Worm (Caenorhabditis elegans): ENCODE measurements around the gene nspe-1.

The nspe-1 gene

DNA sequence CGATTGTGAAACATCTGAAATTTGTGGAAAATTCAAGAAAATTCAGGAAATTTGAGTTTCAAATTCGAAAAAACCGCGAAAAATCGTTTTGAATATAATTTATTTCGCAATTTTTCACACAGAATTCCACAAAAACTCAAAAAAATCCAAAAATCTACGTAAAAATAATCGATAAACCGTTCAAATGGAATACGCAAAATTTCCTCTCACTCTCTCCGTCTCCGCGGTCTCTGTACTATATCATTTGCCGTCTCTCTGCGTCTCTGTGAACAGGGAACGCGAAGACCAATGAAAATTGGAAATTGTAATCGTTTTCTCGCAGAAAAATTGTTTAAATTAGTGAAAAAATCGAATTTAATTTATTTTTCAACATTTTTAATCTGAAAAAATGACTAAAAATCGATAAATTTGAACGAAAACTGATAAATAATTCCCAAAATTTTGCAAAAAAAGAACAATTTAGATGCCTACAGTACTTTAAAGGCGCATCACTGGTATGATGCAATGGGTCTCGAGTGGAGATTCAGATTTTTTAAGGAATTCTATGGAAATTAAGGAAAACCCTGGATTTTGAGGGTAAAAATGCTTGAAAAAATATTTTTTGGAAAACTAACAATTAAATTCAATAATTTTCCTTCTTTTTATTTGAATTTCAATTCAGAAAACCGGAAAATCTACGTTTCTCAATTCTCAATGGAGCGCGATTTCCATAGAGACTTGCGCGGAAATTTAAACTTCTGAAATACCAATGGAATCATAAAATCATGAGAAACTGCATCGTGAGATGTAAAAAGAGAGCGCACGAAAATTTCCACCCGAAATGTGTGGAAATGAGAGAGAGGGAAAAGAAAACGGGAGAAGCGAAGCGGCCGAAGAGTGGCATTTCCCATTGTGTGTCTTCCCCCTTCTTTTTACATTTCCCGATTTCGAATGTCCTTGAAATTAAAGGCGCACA lies 16.7 kb downstream of the nspe-1 start, which contains the start of the genes ceh-100 and lips-15 (continued):
- no peak for TF ChIP-seq hmg-20 (GFP tag; IDR thresholded peaks at IDR 0.05)
- no peak for TF ChIP-seq akir-1 (GFP tag; optimal IDR thresholded peaks at IDR 0.05)
- no peak for TF ChIP-seq B0019.2 (GFP tag; conservative IDR thresholded peaks at IDR 0.05)
- no peak for TF ChIP-seq T07F8.4 (tag; optimal IDR thresholded peaks at IDR 0.05)

DNA sequence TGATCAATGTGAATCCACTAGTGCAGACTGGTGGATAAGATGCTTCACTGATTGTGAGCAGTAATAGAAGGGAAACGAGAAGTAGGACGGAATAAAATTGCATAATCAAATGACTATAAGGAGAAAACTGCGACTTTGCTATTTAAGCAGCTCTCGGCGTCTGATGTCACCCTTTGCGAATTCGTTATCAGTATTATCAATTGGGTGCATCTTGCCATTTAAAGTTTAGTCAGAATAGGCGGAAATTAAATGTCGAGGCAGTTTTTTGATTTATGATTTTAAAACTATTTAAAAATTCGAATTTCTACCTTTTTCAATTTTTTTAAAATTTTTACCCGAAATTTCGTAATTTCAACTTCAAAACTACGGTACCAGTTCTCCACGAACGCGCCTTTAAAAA lies 39.7 kb downstream of the nspe-1 start, which contains the start of gene clec-4:
Gene clec-4 (minus strand): TSS at position 162 of the 400 bp plus-strand sequence.
- TF ChIP-seq nhr-80 (tag; optimal IDR thresholded peaks at IDR 0.05) (peak; percentile 45), B0035.1 (tag; optimal IDR thresholded peaks at IDR 0.05) (no peak)

DNA sequence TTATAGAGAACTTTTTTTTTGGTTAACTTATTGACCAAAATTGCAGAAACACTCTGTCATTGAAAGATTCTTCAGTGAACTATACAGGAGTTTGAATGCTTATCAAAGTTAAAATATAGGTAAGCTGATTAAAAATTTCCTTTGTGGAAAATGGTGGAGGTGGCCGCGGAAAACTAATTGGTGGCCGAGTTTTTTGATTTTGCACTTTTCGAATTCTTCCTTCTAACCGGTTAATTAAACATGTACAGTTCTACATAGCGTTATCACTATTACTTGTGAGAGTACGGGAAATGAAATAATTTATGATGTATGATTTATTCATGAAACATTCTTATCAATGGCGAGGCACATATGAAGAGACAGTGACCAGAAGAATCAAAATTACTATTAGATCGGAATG lies 42.9 kb downstream of the nspe-1 start, which contains the start of gene clec-8:
Gene clec-8 (minus strand): TSS at position 308 of the 400 bp plus-strand sequence.
- TF ChIP-seq dpl-1 (GFP tag; optimal IDR thresholded peaks at IDR 0.05), result no peak
- no peak for TF ChIP-seq egrh-3 (GFP tag; IDR thresholded peaks at IDR 0.05)
- no peak for TF ChIP-seq xnd-1 (tag; optimal IDR thresholded peaks at IDR 0.05)
- no peak for TF ChIP-seq K12H6.12 (tag; optimal IDR thresholded peaks at IDR 0.05)
- no peak for TF ChIP-seq atf-7 (tag; optimal IDR thresholded peaks at IDR 0.05)
- 0 out of 2 replicates have a peak, but pooled peaks have one; percentile 12 for TF ChIP-seq dox-1 (GFP tag; IDR thresholded peaks at IDR 0.05)
- peak; percentile 85 for TF ChIP-seq nhr-80 (tag; optimal IDR thresholded peaks at IDR 0.05)
- no peak for TF ChIP-seq ekl-4 (GFP tag; IDR thresholded peaks at IDR 0.05)
- no peak for TF ChIP-seq lsy-27 (tag; optimal IDR thresholded peaks at IDR 0.05; ENCODE audit: borderline replicate concordance, insufficient read depth)
- TF ChIP-seq hsf-1 (GFP tag; IDR thresholded peaks at IDR 0.05), result no peak
- no peak for TF ChIP-seq repo-1 (tag; optimal IDR thresholded peaks at IDR 0.05)
- TF ChIP-seq athp-1 (tag; optimal IDR thresholded peaks at IDR 0.05), result no peak
- no peak for TF ChIP-seq sptf-2 (GFP tag; optimal IDR thresholded peaks at IDR 0.05)

DNA sequence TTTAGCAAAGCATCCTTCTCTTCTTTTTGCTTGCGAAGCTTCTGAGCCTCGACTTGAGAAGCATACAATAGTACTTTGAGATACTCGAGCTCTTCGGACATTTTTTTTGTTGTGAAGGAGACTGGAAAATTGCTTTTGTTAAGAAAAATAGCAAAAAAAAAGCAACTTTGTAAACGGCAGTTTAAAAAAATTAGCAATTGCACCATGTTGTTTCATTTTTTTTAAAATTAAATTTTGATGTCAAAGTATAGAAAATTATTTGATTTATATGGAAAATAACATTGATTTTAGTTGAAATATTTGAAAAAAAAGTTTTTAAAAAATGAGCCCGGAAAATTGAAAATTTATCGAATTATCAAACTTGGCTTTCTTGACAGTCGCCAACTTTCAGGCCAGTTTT lies 46.0 kb downstream of the nspe-1 start, which contains the start of gene Y38E10A.3:
Gene Y38E10A.3 (minus strand): TSS at position 101 of the 400 bp plus-strand sequence.
- TF ChIP-seq ztf-26 (tag; optimal IDR thresholded peaks at IDR 0.05) (no peak), lin-26 (GFP tag; IDR thresholded peaks at IDR 0.05) (no peak), B0261.1 (tag; optimal IDR thresholded peaks at IDR 0.05) (no peak)

DNA sequence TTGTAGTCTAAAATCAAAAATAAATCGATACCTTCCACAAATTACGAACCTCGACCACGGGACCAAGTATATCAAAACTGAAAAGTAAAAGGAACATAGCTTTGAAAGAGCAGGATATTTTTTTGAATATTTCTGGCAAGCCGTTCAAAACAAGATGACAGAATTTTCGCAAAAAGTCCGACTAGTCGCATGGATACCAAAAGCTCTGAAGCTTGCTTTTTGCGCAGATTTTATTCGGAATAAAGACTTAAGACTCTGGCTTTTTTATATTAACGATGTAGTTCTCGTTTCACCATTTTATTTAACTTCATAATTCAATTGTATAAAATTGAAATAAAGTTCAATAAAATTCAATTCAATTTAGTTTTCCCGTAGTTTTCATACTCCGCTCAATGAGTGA lies 47.1 kb downstream of the nspe-1 start, which contains the start of gene Y38E10A.2:
Gene Y38E10A.2 (minus strand): TSS at position 101 of the 400 bp plus-strand sequence.
- TF ChIP-seq B0035.1 (tag; optimal IDR thresholded peaks at IDR 0.05), result no peak
- TF ChIP-seq F39B2.1 (GFP tag; IDR thresholded peaks at IDR 0.05), result no peak
- no peak for TF ChIP-seq egrh-3 (GFP tag; IDR thresholded peaks at IDR 0.05)

DNA sequence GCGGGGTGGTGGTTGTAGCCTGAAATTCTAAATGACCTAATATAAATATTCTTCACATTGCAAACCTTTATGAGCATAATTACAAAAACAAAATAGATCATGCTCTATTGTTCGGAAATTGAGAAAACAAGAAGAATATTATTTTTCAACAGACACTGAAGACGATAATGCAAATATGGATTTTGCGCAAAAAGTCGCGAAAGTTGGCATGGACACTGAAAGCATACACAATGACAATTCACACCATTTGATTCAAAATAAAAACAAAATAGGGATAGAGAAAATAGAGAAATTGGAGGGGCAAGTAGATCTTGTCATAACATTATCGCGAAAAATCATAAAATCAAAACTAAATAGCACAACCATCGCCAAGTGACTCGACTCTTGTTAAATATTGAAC lies 47.9 kb downstream of the nspe-1 start, which contains the start of gene Y38E10A.35:
Gene Y38E10A.35 (minus strand): TSS at position 101 of the 400 bp plus-strand sequence.
- TF ChIP-seq nfya-2 (GFP tag; IDR thresholded peaks at IDR 0.05), result no peak
- no peak for TF ChIP-seq C06A6.2 (GFP tag; conservative IDR thresholded peaks at IDR 0.05)
- TF ChIP-seq xnd-1 (tag; optimal IDR thresholded peaks at IDR 0.05), result no peak
- TF ChIP-seq mxl-1 (tag; optimal IDR thresholded peaks at IDR 0.05), result no peak
- no peak for TF ChIP-seq ceh-58 (GFP tag; IDR thresholded peaks at IDR 0.05)
- TF ChIP-seq lag-1 (GFP tag; IDR thresholded peaks at IDR 0.05), result no peak
- TF ChIP-seq mel-28 (tag; optimal IDR thresholded peaks at IDR 0.05; ENCODE audit: borderline replicate concordance), result no peak
- TF ChIP-seq ZK185.1 (tag; optimal IDR thresholded peaks at IDR 0.05; ENCODE audit: poor library complexity, severe bottlenecking), result no peak
- no peak for TF ChIP-seq unc-62 (GFP tag; optimal IDR thresholded peaks at IDR 0.05)
- TF ChIP-seq nhr-27 (tag; optimal IDR thresholded peaks at IDR 0.05), result no peak
- TF ChIP-seq ets-4 (GFP tag; optimal IDR thresholded peaks at IDR 0.05), result no peak

Measured in whole organism, young adult.